Worm (Caenorhabditis elegans) whole organism, late embryonic: ENCODE results near the gene fbxa-26.
"Not testable (repeated sequence)": the region's sequence is repeated elsewhere in the genome, so short reads cannot be mapped to it uniquely, and the experiment has no call there.

Source experiments
- C08G9.2 ChIP-seq: sonication (generic microtip); optimal IDR thresholded peaks from 2 replicates; lab custom pipeline; 2016; ENCODE audit warnings: mild to moderate bottlenecking, missing genetic modification characterization, moderate library complexity, missing compliant biosample characterization
- F13H6.1 ChIP-seq: sonication (generic microtip); optimal IDR thresholded peaks from 2 replicates; lab custom pipeline; 2016; ENCODE audit warnings: missing genetic modification characterization, missing compliant biosample characterization
- T23F11.4 ChIP-seq: fragments of 200-800 bp; sonication (Bioruptor generic); optimal IDR thresholded peaks from 2 replicates; lab custom pipeline; 2018; ENCODE audit warnings: mild to moderate bottlenecking, missing genetic modification characterization, missing compliant biosample characterization
- ceh-14 ChIP-seq: sonication (generic microtip); optimal IDR thresholded peaks from 2 replicates; lab custom pipeline; 2016; ENCODE audit warnings: missing genotype, missing genetic modification characterization, missing compliant biosample characterization
- ceh-19 ChIP-seq: fragments of 200-800 bp; sonication (Bioruptor generic); optimal IDR thresholded peaks from 2 replicates; lab custom pipeline; 2018; ENCODE audit warnings: mild to moderate bottlenecking, missing genetic modification characterization, missing compliant biosample characterization
- ceh-24 ChIP-seq: sonication (generic microtip); optimal IDR thresholded peaks from 2 replicates; lab custom pipeline; 2016; ENCODE audit warnings: mild to moderate bottlenecking, missing genetic modification characterization, missing compliant biosample characterization
- ceh-34 ChIP-seq: sonication (generic microtip); optimal IDR thresholded peaks from 2 replicates; lab custom pipeline; 2016; ENCODE audit warnings: mild to moderate bottlenecking, missing genetic modification characterization, missing compliant biosample characterization
- ceh-45 ChIP-seq: fragments of 200-800 bp; sonication (Bioruptor generic); IDR thresholded peaks from 2 replicates; pipeline ENCODE4 v1.3.6; 2022; ENCODE audit warnings: missing genetic modification reagents, missing genetic modification characterization, missing compliant biosample characterization
- ceh-9 ChIP-seq: sonication (generic microtip); optimal IDR thresholded peaks from 2 replicates; lab custom pipeline; 2016; ENCODE audit warnings: mild to moderate bottlenecking, missing genetic modification characterization, inconsistent platforms, missing compliant biosample characterization
- che-1 ChIP-seq: sonication (generic microtip); optimal IDR thresholded peaks from 2 replicates; lab custom pipeline; 2016; ENCODE audit warnings: mild to moderate bottlenecking, missing genetic modification characterization, missing compliant biosample characterization
- dmd-4 ChIP-seq: sonication (generic microtip); optimal IDR thresholded peaks from 2 replicates; lab custom pipeline; 2016; ENCODE audit warnings: borderline replicate concordance, missing genetic modification characterization, missing compliant biosample characterization
- elt-2 ChIP-seq: sonication (generic microtip); optimal IDR thresholded peaks from 2 replicates; lab custom pipeline; 2016; ENCODE audit warnings: missing genetic modification reagents, missing genetic modification characterization, missing compliant biosample characterization
- elt-4 ChIP-seq: sonication (generic microtip); optimal IDR thresholded peaks from 2 replicates; lab custom pipeline; 2016; ENCODE audit warnings: missing genetic modification characterization, missing compliant biosample characterization
- ets-4 ChIP-seq: sonication (generic microtip); optimal IDR thresholded peaks from 2 replicates; lab custom pipeline; 2016; ENCODE audit warnings: missing genetic modification characterization, missing compliant biosample characterization
- fax-1 ChIP-seq: sonication (generic microtip); optimal IDR thresholded peaks from 2 replicates; lab custom pipeline; 2016; ENCODE audit warnings: missing genotype, missing genetic modification characterization, missing compliant biosample characterization
- fkh-10 ChIP-seq: fragments of 150-350 bp; optimal IDR thresholded peaks from 2 replicates; lab custom pipeline; 2014; ENCODE audit warnings: missing biosample characterization, missing genetic modification reagents, missing genetic modification characterization
- hlh-13 ChIP-seq: fragments of 200-800 bp; sonication (Bioruptor generic); optimal IDR thresholded peaks from 2 replicates; lab custom pipeline; 2018; ENCODE audit warnings: mild to moderate bottlenecking, missing genetic modification characterization, missing compliant biosample characterization
- hlh-15 ChIP-seq: sonication (generic microtip); optimal IDR thresholded peaks from 2 replicates; lab custom pipeline; 2016; ENCODE audit warnings: missing genetic modification characterization, missing compliant biosample characterization
- hlh-30 ChIP-seq: sonication (generic microtip); optimal IDR thresholded peaks from 2 replicates; lab custom pipeline; 2017; ENCODE audit warnings: antibody characterized with exemption, missing genetic modification characterization, missing compliant biosample characterization; ENCODE audit not compliant: insufficient read depth
- hlh-8 ChIP-seq: sonication (generic microtip); optimal IDR thresholded peaks from 2 replicates; lab custom pipeline; 2016; ENCODE audit warnings: missing genotype, missing genetic modification characterization, missing compliant biosample characterization
- lin-11 ChIP-seq: fragments of 200-800 bp; sonication (Bioruptor generic); optimal IDR thresholded peaks from 2 replicates; lab custom pipeline; 2018; ENCODE audit warnings: mild to moderate bottlenecking, missing genetic modification characterization, missing compliant biosample characterization
- madf-2 ChIP-seq: sonication (generic microtip); optimal IDR thresholded peaks from 2 replicates; lab custom pipeline; 2017; ENCODE audit warnings: missing genetic modification characterization, missing compliant biosample characterization
- odd-2 ChIP-seq: sonication (generic microtip); optimal IDR thresholded peaks from 2 replicates; lab custom pipeline; 2017; ENCODE audit warnings: antibody characterized with exemption, mild to moderate bottlenecking, missing genetic modification characterization, missing compliant biosample characterization
- pha-4 ChIP-seq: fragments of 150-350 bp; optimal IDR thresholded peaks from 2 replicates; lab custom pipeline; 2018; ENCODE audit warnings: missing biosample characterization, missing genetic modification reagents, missing genetic modification characterization
- pqm-1 ChIP-seq: sonication (generic microtip); optimal IDR thresholded peaks from 2 replicates; lab custom pipeline; 2016; ENCODE audit warnings: missing genetic modification characterization, missing compliant biosample characterization
- rnt-1 ChIP-seq: sonication (generic microtip); optimal IDR thresholded peaks from 2 replicates; lab custom pipeline; 2016; ENCODE audit warnings: missing genetic modification characterization, missing compliant biosample characterization
- syd-9 ChIP-seq: sonication (generic microtip); optimal IDR thresholded peaks from 2 replicates; lab custom pipeline; 2016; ENCODE audit warnings: mild to moderate bottlenecking, missing genetic modification characterization, moderate library complexity, missing compliant biosample characterization
- tbx-2 ChIP-seq: sonication (generic microtip); optimal IDR thresholded peaks from 2 replicates; lab custom pipeline; 2016; ENCODE audit warnings: missing genetic modification characterization, missing compliant biosample characterization
- unc-86 ChIP-seq: sonication (generic microtip); optimal IDR thresholded peaks from 2 replicates; lab custom pipeline; 2016; ENCODE audit warnings: missing genetic modification characterization, missing compliant biosample characterization

The fbxa-26 gene

ce11 chrIII:1372563-1372962 lies 30.2 kb upstream of the fbxa-26 start:
- TF ChIP-seq rnt-1 (tag; lab: Kevin White, UChicago) (no peak), hlh-8 (tag; lab: Kevin White, UChicago) (peak; percentile 69), odd-2 (no peak)

ce11 chrIII:1359669-1360068 lies 17.3 kb upstream of the fbxa-26 start, which contains the start of gene Y82E9BR.9:
Gene Y82E9BR.9, minus strand, starts transcription at chrIII:1359769.
- TF ChIP-seq syd-9 (tag; lab: Kevin White, UChicago) (no peak), T23F11.4 (GFP tag; lab: Kevin White, UChicago) (no peak), hlh-13 (GFP tag; lab: Kevin White, UChicago) (no peak), ceh-14 (tag; lab: Kevin White, UChicago) (no peak), unc-86 (tag; lab: Kevin White, UChicago) (no peak)

- not testable (repeated sequence) for TF ChIP-seq hlh-30 (tag; lab: Kevin White, UChicago); F13H6.1 (tag; lab: Kevin White, UChicago); lin-11
These were observed 15.7 kb upstream of the fbxa-26 start, which contains the start of gene Y82E9BR.8 for ce11 chrIII:1357973-1358372. Gene Y82E9BR.8, minus strand, starts transcription at chrIII:1358073.

ce11 chrIII:1355320-1355719 lies 13.0 kb upstream of the fbxa-26 start, which contains the start of gene Y82E9BL.1:
Gene Y82E9BL.1, minus strand, starts transcription at chrIII:1355420.
- TF ChIP-seq pha-4 (tag; lab: Kevin White, UChicago) (no peak), ceh-9 (no peak), hlh-15 (tag; lab: Kevin White, UChicago) (no peak), ceh-24 (no peak), elt-2 (tag; lab: Kevin White, UChicago) (no peak), fkh-10 (GFP tag; lab: Kevin White, UChicago) (no peak), ceh-19 (no peak)

- TF ChIP-seq ets-4 (tag; lab: Kevin White, UChicago) (no peak), lin-11 (no peak), che-1 (tag; lab: Kevin White, UChicago) (no peak), hlh-8 (tag; lab: Kevin White, UChicago) (no peak)
These were observed 12.2 kb upstream of the fbxa-26 start for ce11 chrIII:1354523-1354922.

ce11 chrIII:1350745-1351144 lies 8.4 kb upstream of the fbxa-26 start, which contains the start of gene Y82E9BL.3:
Gene Y82E9BL.3, minus strand, starts transcription at chrIII:1350845.
- TF ChIP-seq hlh-8 (tag; lab: Kevin White, UChicago) (no peak), F13H6.1 (tag; lab: Kevin White, UChicago) (no peak), elt-4 (tag; lab: Kevin White, UChicago) (no peak)
- TF ChIP-seq, all 69 proteins: peak for 0

- TF ChIP-seq ceh-45 (GFP tag; lab: Robert Waterston, UW) (no peak), madf-2 (tag; lab: Kevin White, UChicago) (no peak), rnt-1 (tag; lab: Kevin White, UChicago) (no peak), C08G9.2 (tag; lab: Kevin White, UChicago) (no peak), ceh-34 (tag; lab: Kevin White, UChicago) (no peak), pqm-1 (tag; lab: Kevin White, UChicago) (no peak), ceh-14 (tag; lab: Kevin White, UChicago) (no peak), tbx-2 (no peak), dmd-4 (tag; lab: Kevin White, UChicago) (no peak), T23F11.4 (GFP tag; lab: Kevin White, UChicago) (no peak), fax-1 (tag; lab: Kevin White, UChicago) (no peak)
These were observed 7.0 kb upstream of the fbxa-26 start, which contains the start of gene fbxa-25 for ce11 chrIII:1349313-1349712. Gene fbxa-25, minus strand, starts transcription at chrIII:1349450.
